Worm (Caenorhabditis elegans): ENCODE results near the gene Y71H2B.8.

Y71H2B.8 gene

DNA sequence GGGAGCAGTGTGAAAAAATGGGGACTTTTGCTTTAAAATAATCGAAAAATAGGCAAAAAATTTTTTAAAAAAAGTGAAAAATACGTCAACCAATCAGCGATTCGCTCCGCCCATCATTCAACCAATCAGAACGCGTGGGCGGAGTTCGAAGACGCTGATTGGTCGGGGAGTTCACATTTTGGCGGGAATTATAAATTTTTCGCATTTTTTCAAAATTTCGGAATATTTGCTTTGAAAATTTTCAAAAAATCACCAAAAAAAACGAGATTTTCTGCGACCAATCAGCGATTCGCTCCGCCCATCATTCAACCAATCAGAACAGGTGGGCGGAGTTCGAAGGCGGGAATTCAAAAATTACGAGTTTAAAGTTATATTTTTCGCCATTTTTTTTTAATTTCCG, 6.7 kb upstream of the Y71H2B.8 start:
- TF ChIP-seq sma-3 (GFP tag; optimal IDR thresholded peaks at IDR 0.05) (no peak), skn-1 (tag; optimal IDR thresholded peaks at IDR 0.05) (no peak), nhr-21 (tag; optimal IDR thresholded peaks at IDR 0.05) (no peak), egl-27 (tag; optimal IDR thresholded peaks at IDR 0.05) (no peak), Y55F3AM.14 (GFP tag; optimal IDR thresholded peaks at IDR 0.05) (no peak), lsy-2 (tag; optimal IDR thresholded peaks at IDR 0.05) (no peak), lin-11 (tag; optimal IDR thresholded peaks at IDR 0.05) (no peak), sma-9 (GFP tag; optimal IDR thresholded peaks at IDR 0.05) (no peak), sma-9 (tag; optimal IDR thresholded peaks at IDR 0.05) (no peak), peb-1 (tag; optimal IDR thresholded peaks at IDR 0.05) (no peak), gmeb-1 (tag; optimal IDR thresholded peaks at IDR 0.05) (no peak), blmp-1 (tag; optimal IDR thresholded peaks at IDR 0.05; ENCODE audit: insufficient read depth) (no peak), lin-39 (tag; optimal IDR thresholded peaks at IDR 0.05) (no peak), elt-1 (tag; optimal IDR thresholded peaks at IDR 0.05) (no peak), alr-1 (tag; optimal IDR thresholded peaks at IDR 0.05) (no peak), R02D3.7 (tag; optimal IDR thresholded peaks at IDR 0.05) (no peak), ztf-4 (tag; optimal IDR thresholded peaks at IDR 0.05) (no peak)

DNA sequence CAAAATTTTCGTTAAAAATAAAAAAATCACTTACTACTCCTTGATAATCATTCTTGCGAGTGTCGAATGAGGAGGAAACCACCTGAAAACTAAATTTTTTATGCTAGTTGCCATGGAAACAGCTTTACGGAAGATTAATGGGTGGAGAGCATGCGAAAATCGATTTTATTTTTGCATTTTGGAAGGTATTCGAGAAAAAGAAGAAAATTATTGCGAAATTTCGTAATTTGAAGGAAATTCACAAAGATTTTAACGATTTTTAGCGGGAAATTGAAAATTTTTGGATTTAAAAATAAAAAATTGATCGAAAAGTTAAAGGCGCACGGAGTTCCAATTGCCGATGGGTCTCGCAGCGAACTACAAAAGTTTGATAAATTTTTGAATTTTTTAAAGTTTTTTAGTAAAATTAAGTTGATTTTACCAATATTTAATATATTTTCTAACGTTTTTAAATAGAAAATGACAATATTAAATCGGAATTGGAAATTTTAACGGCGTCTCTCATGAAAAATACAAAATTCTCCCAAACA, 3.4 kb upstream of the Y71H2B.8 start, which contains the start of gene Y54F10AR.1:
Gene Y54F10AR.1, minus strand, starts transcription at position 51 of the 530 bp plus-strand sequence.
- no peak for TF ChIP-seq nhr-77 (tag; optimal IDR thresholded peaks at IDR 0.05)
- no peak for TF ChIP-seq sma-3 (GFP tag; optimal IDR thresholded peaks at IDR 0.05)
- TF ChIP-seq unc-55 (GFP tag; optimal IDR thresholded peaks at IDR 0.05), result no peak
- no peak for TF ChIP-seq lin-11 (tag; optimal IDR thresholded peaks at IDR 0.05)
- TF ChIP-seq nhr-25 (tag; optimal IDR thresholded peaks at IDR 0.05), result no peak
- TF ChIP-seq peb-1 (tag; optimal IDR thresholded peaks at IDR 0.05), result no peak
- no peak for TF ChIP-seq unc-62 (GFP tag; optimal IDR thresholded peaks at IDR 0.05)
- TF ChIP-seq R02D3.7 (tag; optimal IDR thresholded peaks at IDR 0.05), result no peak
- TF ChIP-seq ama-1 (optimal IDR thresholded peaks at IDR 0.05), result no peak
- no peak for TF ChIP-seq C34F6.9 (tag; optimal IDR thresholded peaks at IDR 0.05)
- TF ChIP-seq F13H6.1 (tag; optimal IDR thresholded peaks at IDR 0.05), result no peak
- no peak for TF ChIP-seq nhr-11 (tag; optimal IDR thresholded peaks at IDR 0.05)
- TF ChIP-seq ztf-11 (tag; optimal IDR thresholded peaks at IDR 0.05), result no peak
- TF ChIP-seq lin-13 (GFP tag; optimal IDR thresholded peaks at IDR 0.05), result no peak
- no peak for TF ChIP-seq zag-1 (tag; optimal IDR thresholded peaks at IDR 0.05)
- TF ChIP-seq alr-1 (tag; optimal IDR thresholded peaks at IDR 0.05), result no peak
- TF ChIP-seq elt-1 (tag; optimal IDR thresholded peaks at IDR 0.05), result no peak

DNA sequence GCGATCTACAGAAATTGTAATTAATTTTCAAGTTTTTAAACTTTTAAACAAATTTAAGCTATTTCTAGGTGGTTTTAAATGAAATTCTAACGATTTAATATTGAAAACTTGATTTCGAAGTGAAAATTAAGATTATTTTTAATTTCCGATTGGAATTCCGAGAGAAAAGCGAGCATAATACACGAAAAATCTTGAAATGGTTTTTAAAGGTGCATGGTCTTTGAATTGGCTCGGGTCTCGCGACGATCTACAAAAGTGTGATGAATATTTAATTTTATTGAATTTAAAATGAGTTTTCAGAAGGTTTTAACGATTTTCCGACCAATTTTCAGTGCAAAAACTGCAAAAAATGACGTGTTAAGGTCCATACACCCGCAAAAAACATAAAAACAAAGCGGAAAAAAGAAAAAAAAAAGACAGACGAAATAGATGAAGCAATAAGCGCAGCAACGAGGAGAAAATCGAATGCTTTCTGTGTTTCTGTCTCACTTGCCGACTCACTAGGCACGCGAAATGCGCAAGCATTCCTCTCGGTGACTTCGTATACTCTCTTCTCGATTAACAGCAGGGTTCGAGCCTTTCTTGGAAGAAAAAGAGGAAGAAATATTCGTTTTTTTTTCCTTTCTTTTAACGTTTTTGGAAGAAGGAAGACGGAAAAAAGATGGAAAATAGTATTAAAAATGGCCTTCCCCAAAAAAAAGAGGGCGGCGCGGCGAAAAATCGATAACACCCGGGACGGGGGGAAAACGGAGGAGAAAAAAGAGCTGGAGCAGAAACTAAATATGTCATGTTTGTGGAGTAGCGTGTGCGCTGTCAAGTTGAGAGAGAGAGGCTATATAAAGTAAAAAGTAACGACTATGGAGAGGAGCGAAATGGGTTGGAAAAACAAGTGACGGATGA, 2.5 kb upstream of the Y71H2B.8 start:
- TF ChIP-seq mab-5 (tag; optimal IDR thresholded peaks at IDR 0.05) (no peak), nhr-129 (tag; optimal IDR thresholded peaks at IDR 0.05) (peak; percentile 89), nhr-21 (tag; optimal IDR thresholded peaks at IDR 0.05) (no peak), sem-4 (tag; optimal IDR thresholded peaks at IDR 0.05) (peak; percentile 45), C34F6.9 (tag; optimal IDR thresholded peaks at IDR 0.05) (peak; percentile 63), egl-27 (tag; optimal IDR thresholded peaks at IDR 0.05) (peak; percentile 7), elt-1 (tag; optimal IDR thresholded peaks at IDR 0.05) (no peak), skn-1 (tag; optimal IDR thresholded peaks at IDR 0.05) (no peak), peb-1 (tag; optimal IDR thresholded peaks at IDR 0.05) (no peak), lsy-2 (tag; optimal IDR thresholded peaks at IDR 0.05) (peak; percentile 47 to 82), aly-2 (tag; optimal IDR thresholded peaks at IDR 0.05) (no peak), zag-1 (tag; optimal IDR thresholded peaks at IDR 0.05) (peak; percentile 88), ztf-4 (tag; optimal IDR thresholded peaks at IDR 0.05) (no peak), nhr-23 (tag; optimal IDR thresholded peaks at IDR 0.05) (no peak), blmp-1 (tag; optimal IDR thresholded peaks at IDR 0.05; ENCODE audit: insufficient read depth) (peak; percentile 1), nhr-25 (tag; optimal IDR thresholded peaks at IDR 0.05) (no peak), sma-3 (GFP tag; optimal IDR thresholded peaks at IDR 0.05) (no peak), unc-62 (GFP tag; optimal IDR thresholded peaks at IDR 0.05) (no peak), Y55F3AM.14 (GFP tag; optimal IDR thresholded peaks at IDR 0.05) (peak; percentile 75), alr-1 (tag; optimal IDR thresholded peaks at IDR 0.05) (no peak), lin-13 (GFP tag; optimal IDR thresholded peaks at IDR 0.05) (peak; percentile 73), dmd-4 (tag; optimal IDR thresholded peaks at IDR 0.05) (no peak), ama-1 (optimal IDR thresholded peaks at IDR 0.05) (peak; percentile 6), nhr-12 (tag; optimal IDR thresholded peaks at IDR 0.05) (no peak), R02D3.7 (tag; optimal IDR thresholded peaks at IDR 0.05) (no peak), ztf-1 (GFP tag; conservative IDR thresholded peaks at IDR 0.05) (no peak), gmeb-1 (tag; optimal IDR thresholded peaks at IDR 0.05) (peak; percentile 30), lin-39 (tag; optimal IDR thresholded peaks at IDR 0.05) (no peak), snpc-4 (tag; optimal IDR thresholded peaks at IDR 0.05) (peak; percentile 30), nhr-10 (tag; optimal IDR thresholded peaks at IDR 0.05) (no peak), fos-1 (tag; optimal IDR thresholded peaks at IDR 0.05) (peak; percentile 79), elt-3 (tag; optimal IDR thresholded peaks at IDR 0.05) (no peak), unc-39 (tag; optimal IDR thresholded peaks at IDR 0.05) (no peak), unc-55 (GFP tag; optimal IDR thresholded peaks at IDR 0.05) (peak; percentile 88), nhr-77 (tag; optimal IDR thresholded peaks at IDR 0.05) (no peak), ceh-82 (tag; optimal IDR thresholded peaks at IDR 0.05) (no peak), mbf-1 (tag; optimal IDR thresholded peaks at IDR 0.05) (no peak), crh-2 (tag; optimal IDR thresholded peaks at IDR 0.05) (peak; percentile 76)
